Fruit fly (Drosophila melanogaster): ENCODE data around the gene CG6607.

The CG6607 gene

dm6 chr3R:24565748-24566239 lies 37.9 kb downstream of the CG6607 start:
- peak; percentile 81 for TF ChIP-seq h (GFP tag; optimal IDR thresholded peaks at IDR 0.05)
- no peak for TF ChIP-seq Abd-B (GFP tag; optimal IDR thresholded peaks at IDR 0.05)
- no peak for TF ChIP-seq Myc (optimal IDR thresholded peaks at IDR 0.05)
- TF ChIP-seq br (GFP tag; optimal IDR thresholded peaks at IDR 0.05) = peak; percentile 91
- no peak for TF ChIP-seq woc (GFP tag; optimal IDR thresholded peaks at IDR 0.05)
- peak in 1 of 2 experiments; percentile 27 for TF ChIP-seq foxo (GFP tag; optimal IDR thresholded peaks at IDR 0.05)
- TF ChIP-seq jim (GFP tag; optimal IDR thresholded peaks at IDR 0.05) = no peak
- TF ChIP-seq lola (GFP tag; optimal IDR thresholded peaks at IDR 0.05) = no peak
- no peak for TF ChIP-seq CG9705 (GFP tag; optimal IDR thresholded peaks at IDR 0.05)
- TF ChIP-seq CG32264 (GFP tag; optimal IDR thresholded peaks at IDR 0.05) = peak; percentile 12
- no peak for TF ChIP-seq pan (optimal IDR thresholded peaks at IDR 0.05)
- no peak for TF ChIP-seq HLH106 (tag; optimal IDR thresholded peaks at IDR 0.05)
- TF ChIP-seq Dif (GFP tag; optimal IDR thresholded peaks at IDR 0.05; ENCODE audit: partially characterized antibody) = peak; percentile 92
- peak; percentile 37 for TF ChIP-seq Jra (GFP tag; optimal IDR thresholded peaks at IDR 0.05)
- TF ChIP-seq Hnf4 (GFP tag; optimal IDR thresholded peaks at IDR 0.05) = peak; percentile 48
- TF ChIP-seq sage (GFP tag; optimal IDR thresholded peaks at IDR 0.05) = peak; percentile 69
- TF ChIP-seq dmrt93B (GFP tag; optimal IDR thresholded peaks at IDR 0.05) = no peak
- TF ChIP-seq Mio (GFP tag; optimal IDR thresholded peaks at IDR 0.05) = no peak
- peak; percentile 87 for TF ChIP-seq brk (GFP tag; optimal IDR thresholded peaks at IDR 0.05)
- peak; percentile 79 for TF ChIP-seq Rel (GFP tag; optimal IDR thresholded peaks at IDR 0.05)
- peak; percentile 68 for TF ChIP-seq Rel (tag; optimal IDR thresholded peaks at IDR 0.05)
- no peak for TF ChIP-seq usp (GFP tag; optimal IDR thresholded peaks at IDR 0.05)
- TF ChIP-seq tai (GFP tag; optimal IDR thresholded peaks at IDR 0.05) = no peak
- TF ChIP-seq Hr78 (GFP tag; optimal IDR thresholded peaks at IDR 0.05) = no peak
- TF ChIP-seq dsf (GFP tag; optimal IDR thresholded peaks at IDR 0.05; ENCODE audit: borderline replicate concordance) = no peak
- peak; percentile 37 for TF ChIP-seq fru (GFP tag; optimal IDR thresholded peaks at IDR 0.05)
- TF ChIP-seq rgr (GFP tag; optimal IDR thresholded peaks at IDR 0.05) = peak; percentile 63
- TF ChIP-seq Vsx2 (GFP tag; optimal IDR thresholded peaks at IDR 0.05; ENCODE audit: partially characterized antibody) = peak; percentile 75
- no peak for TF ChIP-seq sv (GFP tag; optimal IDR thresholded peaks at IDR 0.05)
- TF ChIP-seq OdsH (GFP tag; optimal IDR thresholded peaks at IDR 0.05) = peak; percentile 66
- no peak for TF ChIP-seq GATAd (GFP tag; optimal IDR thresholded peaks at IDR 0.05)
- peak; percentile 40 for TF ChIP-seq Hr83 (GFP tag; optimal IDR thresholded peaks at IDR 0.05; ENCODE audit: poor library complexity, severe bottlenecking)
- peak; percentile 94 for TF ChIP-seq CrebA (GFP tag; optimal IDR thresholded peaks at IDR 0.05; ENCODE audit: borderline replicate concordance)
- peak; percentile 61 for TF ChIP-seq Sp1 (GFP tag; optimal IDR thresholded peaks at IDR 0.05)
- peak; percentile 91 for TF ChIP-seq psq (GFP tag; optimal IDR thresholded peaks at IDR 0.05)
- TF ChIP-seq Dfd (GFP tag; optimal IDR thresholded peaks at IDR 0.05) = no peak
- peak; percentile 91 to 95 for TF ChIP-seq dl (GFP tag; optimal IDR thresholded peaks at IDR 0.05; ENCODE audit: insufficient read depth in 1 of 2, partially characterized antibody in 2 of 2)
- no peak for TF ChIP-seq N (GFP tag; optimal IDR thresholded peaks at IDR 0.05)
- no peak for TF ChIP-seq ey (GFP tag; optimal IDR thresholded peaks at IDR 0.05)

DNA sequence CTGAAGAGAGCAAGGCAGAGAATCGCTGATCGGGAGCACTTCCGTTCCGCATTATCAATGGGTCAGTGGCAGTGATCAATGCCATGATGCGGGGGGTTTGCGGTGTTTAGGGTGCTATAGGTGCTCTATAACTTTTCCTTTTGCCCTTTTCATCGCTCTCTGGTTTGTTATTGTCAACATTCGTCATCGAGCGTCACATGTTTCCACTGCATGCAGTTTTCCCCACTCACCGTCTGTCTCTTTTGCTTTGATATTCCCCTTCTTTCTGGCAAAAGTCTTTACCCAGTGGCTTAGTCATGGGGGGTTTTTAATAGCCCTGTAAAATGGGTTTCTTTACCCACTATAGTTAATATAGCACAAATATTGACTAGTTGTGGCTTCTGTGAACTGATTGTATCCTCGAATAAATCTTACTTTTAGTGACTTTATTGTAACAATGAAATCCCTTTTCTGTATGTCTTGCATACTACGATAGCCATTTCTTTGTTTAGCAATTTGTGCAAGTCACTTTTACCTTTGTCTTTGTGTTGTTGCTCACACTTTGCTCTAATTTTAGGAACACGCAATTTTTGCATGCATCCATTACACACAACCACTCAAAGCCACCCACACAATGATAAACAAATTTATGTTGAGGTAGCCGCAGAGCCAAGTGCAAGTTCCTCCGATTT lies 39.0 kb downstream of the CG6607 start:
- TF ChIP-seq Dfd (GFP tag; optimal IDR thresholded peaks at IDR 0.05) (no peak), sage (GFP tag; optimal IDR thresholded peaks at IDR 0.05) (no peak), dl (GFP tag; optimal IDR thresholded peaks at IDR 0.05; ENCODE audit: insufficient read depth in 1 of 2, partially characterized antibody in 2 of 2) (no peak), rgr (GFP tag; optimal IDR thresholded peaks at IDR 0.05) (peak; percentile 24), Sp1 (GFP tag; optimal IDR thresholded peaks at IDR 0.05) (no peak), Rel (GFP tag; optimal IDR thresholded peaks at IDR 0.05) (no peak), Rel (tag; optimal IDR thresholded peaks at IDR 0.05) (no peak), fru (GFP tag; optimal IDR thresholded peaks at IDR 0.05) (peak; percentile 3), jim (GFP tag; optimal IDR thresholded peaks at IDR 0.05) (no peak), Jra (GFP tag; optimal IDR thresholded peaks at IDR 0.05) (no peak), h (GFP tag; optimal IDR thresholded peaks at IDR 0.05) (peak; percentile 35), lola (GFP tag; optimal IDR thresholded peaks at IDR 0.05) (no peak), dsf (GFP tag; optimal IDR thresholded peaks at IDR 0.05; ENCODE audit: borderline replicate concordance) (no peak), CG9705 (GFP tag; optimal IDR thresholded peaks at IDR 0.05) (no peak), Mio (GFP tag; optimal IDR thresholded peaks at IDR 0.05) (no peak), dmrt93B (GFP tag; optimal IDR thresholded peaks at IDR 0.05) (no peak), HLH106 (tag; optimal IDR thresholded peaks at IDR 0.05) (no peak), psq (GFP tag; optimal IDR thresholded peaks at IDR 0.05) (peak; percentile 58), usp (GFP tag; optimal IDR thresholded peaks at IDR 0.05) (no peak), OdsH (GFP tag; optimal IDR thresholded peaks at IDR 0.05) (peak; percentile 19), N (GFP tag; optimal IDR thresholded peaks at IDR 0.05) (no peak), br (GFP tag; optimal IDR thresholded peaks at IDR 0.05) (peak; percentile 35), CG32264 (GFP tag; optimal IDR thresholded peaks at IDR 0.05) (no peak), ey (GFP tag; optimal IDR thresholded peaks at IDR 0.05) (no peak), Hnf4 (GFP tag; optimal IDR thresholded peaks at IDR 0.05) (no peak), Myc (optimal IDR thresholded peaks at IDR 0.05) (no peak)

Measured in whole organism, wandering third instar larva.